Fruit fly (Drosophila melanogaster) whole organism, pupa: ENCODE measurements around the gene CG16798.

Source experiments
- CG12605 ChIP-seq: fragments of 200-800 bp; sonication (Bioruptor generic); IDR thresholded peaks from 2 replicates; pipeline ENCODE4 v1.3.6; 2022; ENCODE audit warnings: missing biosample characterization, missing genetic modification characterization
- CG14655 ChIP-seq: fragments of 200-800 bp; sonication (Bioruptor generic); optimal IDR thresholded peaks from 3 replicates; lab custom pipeline; 2017; ENCODE audit warnings: mild to moderate bottlenecking, missing biosample characterization, missing genetic modification reagents, missing genetic modification characterization
- CG15710 ChIP-seq: fragments of 200-800 bp; sonication (Bioruptor generic); optimal IDR thresholded peaks from 2 replicates; lab custom pipeline; 2018; ENCODE audit warnings: missing biosample characterization, mild to moderate bottlenecking, missing genetic modification characterization, moderate library complexity
- CG17806 ChIP-seq: fragments of 200-800 bp; sonication (Bioruptor generic); optimal IDR thresholded peaks from 2 replicates; lab custom pipeline; 2018; ENCODE audit warnings: missing biosample characterization, mild to moderate bottlenecking, missing genetic modification characterization, moderate library complexity
- D1 ChIP-seq: fragments of 200-800 bp; sonication (Bioruptor generic); optimal IDR thresholded peaks from 2 replicates; lab custom pipeline; 2018; ENCODE audit warnings: missing biosample characterization, mild to moderate bottlenecking, missing genetic modification characterization, moderate library complexity
- EcR ChIP-seq: fragments of 200-800 bp; sonication (Bioruptor generic); optimal IDR thresholded peaks from 3 replicates; lab custom pipeline; 2019; ENCODE audit warnings: missing biosample characterization, missing genetic modification characterization, mild to moderate bottlenecking, moderate library complexity, missing genetic modification reagents
- gl ChIP-seq: fragments of 200-800 bp; sonication (Bioruptor generic); optimal IDR thresholded peaks from 2 replicates; lab custom pipeline; 2018; ENCODE audit warnings: missing biosample characterization, mild to moderate bottlenecking, missing genetic modification characterization
- rn ChIP-seq: fragments of 200-800 bp; sonication (Bioruptor generic); IDR thresholded peaks from 2 replicates; pipeline ENCODE4 v1.3.6; 2022; ENCODE audit warnings: missing biosample characterization, missing genetic modification characterization

dm6 chr2L:20420035-20420434, 37.9 kb upstream of the CG16798 start:
- TF ChIP-seq D1 (tag; lab: Kevin White, UChicago) (no peak), gl (no peak), CG12605 (GFP tag; lab: Robert Waterston, UW) (no peak), CG14655 (GFP tag; lab: Kevin White, UChicago) (no peak), EcR (GFP tag; lab: Kevin White, UChicago) (no peak), CG15710 (tag; lab: Kevin White, UChicago) (no peak), rn (no peak), CG17806 (tag; lab: Kevin White, UChicago) (no peak)
